Fruit fly (Drosophila melanogaster) whole organism, embryonic: ENCODE measurements around the gene Tps1.

ENCODE experiments used
- Abd-B ChIP-seq: fragments of 200-800 bp; sonication (Bioruptor generic); optimal IDR thresholded peaks from 2 replicates; lab custom pipeline; 2018; ENCODE audit warnings: missing biosample characterization, mild to moderate bottlenecking, missing genetic modification characterization, moderate library complexity
- Atf3 ChIP-seq: fragments of 200-800 bp; sonication (Bioruptor generic); optimal IDR thresholded peaks from 3 replicates; lab custom pipeline; 2016; ENCODE audit warnings: missing biosample characterization, missing genetic modification characterization
- Atf6 ChIP-seq: fragments of 200-800 bp; sonication (Bioruptor generic); IDR thresholded peaks from 2 replicates; pipeline ENCODE4 v1.3.6; 2022; ENCODE audit warnings: missing biosample characterization, missing genetic modification characterization
- Bdp1 ChIP-seq: fragments of 200-800 bp; sonication (Bioruptor generic); optimal IDR thresholded peaks from 3 replicates; lab custom pipeline; 2016; ENCODE audit warnings: missing biosample characterization, missing genetic modification characterization
- C15 ChIP-seq: fragments of 200-800 bp; sonication (Bioruptor generic); IDR thresholded peaks from 3 replicates; pipeline ENCODE4 v1.3.6; 2022; ENCODE audit warnings: missing biosample characterization, missing genetic modification characterization
- CG10654 ChIP-seq: fragments of 200-800 bp; sonication (Bioruptor generic); optimal IDR thresholded peaks from 2 replicates; lab custom pipeline; 2016; ENCODE audit warnings: missing biosample characterization, missing genetic modification characterization
- CG11093 ChIP-seq: fragments of 200-800 bp; sonication (Bioruptor generic); IDR thresholded peaks from 3 replicates; pipeline ENCODE4 v1.3.6; 2022; ENCODE audit warnings: missing biosample characterization, missing genetic modification characterization
- CG1603 ChIP-seq: fragments of 200-800 bp; sonication (Bioruptor generic); optimal IDR thresholded peaks from 2 replicates; lab custom pipeline; 2019; ENCODE audit warnings: missing biosample characterization, mild to moderate bottlenecking, missing genetic modification characterization, moderate library complexity
- CG17186 ChIP-seq: fragments of 200-800 bp; sonication (Bioruptor generic); optimal IDR thresholded peaks from 3 replicates; lab custom pipeline; 2017; ENCODE audit warnings: missing biosample characterization, missing genetic modification reagents, missing genetic modification characterization
- CG17361 ChIP-seq: fragments of 200-800 bp; sonication (Bioruptor generic); IDR thresholded peaks from 3 replicates; pipeline ENCODE4 v1.3.6; 2022; ENCODE audit warnings: missing biosample characterization, missing genetic modification characterization
- CG17829 ChIP-seq: fragments of 200-800 bp; optimal IDR thresholded peaks from 2 replicates; lab custom pipeline; 2019; ENCODE audit warnings: missing biosample characterization, mild to moderate bottlenecking, missing genetic modification characterization, moderate library complexity
- CG1832 ChIP-seq: fragments of 200-800 bp; sonication (Bioruptor generic); optimal IDR thresholded peaks from 2 replicates; lab custom pipeline; 2017; ENCODE audit warnings: missing biosample characterization, mild to moderate bottlenecking, missing genetic modification characterization, inconsistent platforms
- CG2202 ChIP-seq: fragments of 200-800 bp; sonication (Bioruptor generic); optimal IDR thresholded peaks from 2 replicates; lab custom pipeline; 2018; ENCODE audit warnings: missing biosample characterization, mild to moderate bottlenecking, missing genetic modification characterization
- CG30020 ChIP-seq: fragments of 200-800 bp; optimal IDR thresholded peaks from 2 replicates; lab custom pipeline; 2019; ENCODE audit warnings: missing biosample characterization, mild to moderate bottlenecking, missing genetic modification characterization, moderate library complexity
- CG30403 ChIP-seq: fragments of 200-800 bp; sonication (Bioruptor generic); optimal IDR thresholded peaks from 3 replicates; lab custom pipeline; 2016; ENCODE audit warnings: missing biosample characterization, missing genetic modification characterization
- CG34224 ChIP-seq: fragments of 200-800 bp; sonication (Bioruptor generic); IDR thresholded peaks from 3 replicates; pipeline ENCODE4 v1.3.6; 2022; ENCODE audit warnings: missing biosample characterization, missing genetic modification characterization; ENCODE audit not compliant: partially characterized antibody
- CG4282 ChIP-seq: fragments of 200-800 bp; sonication (Bioruptor generic); optimal IDR thresholded peaks from 2 replicates; lab custom pipeline; 2016; ENCODE audit warnings: missing biosample characterization, missing genetic modification characterization
- CG5953 ChIP-seq: fragments of 200-800 bp; sonication (Bioruptor generic); IDR thresholded peaks from 2 replicates; pipeline ENCODE4 v1.3.6; 2022; ENCODE audit warnings: missing biosample characterization, missing genetic modification characterization
- CTCF ChIP-seq: fragments of 200-800 bp; sonication (Bioruptor generic); optimal IDR thresholded peaks from 2 replicates; lab custom pipeline; 2017; ENCODE audit warnings: missing biosample characterization, mild to moderate bottlenecking, missing genetic modification characterization, moderate library complexity
- D19B ChIP-seq: fragments of 200-800 bp; sonication (Bioruptor generic); optimal IDR thresholded peaks from 2 replicates; lab custom pipeline; 2017; ENCODE audit warnings: missing biosample characterization, mild to moderate bottlenecking, missing genetic modification characterization
- ERR ChIP-seq: fragments of 200-800 bp; sonication (Bioruptor generic); optimal IDR thresholded peaks from 2 replicates; lab custom pipeline; 2016; ENCODE audit warnings: missing biosample characterization, missing genetic modification characterization
- Eip74EF ChIP-seq, 2 experiments: fragments of 200-800 bp in 1 of 2; fragments of >200 bp in 1 of 2; sonication (Bioruptor generic) in 1 of 2; optimal IDR thresholded peaks; 2 replicates each; lab custom pipeline; 2017 to 2019; ENCODE audit warnings: missing biosample characterization in 2 of 2, missing genetic modification characterization in 2 of 2, mild to moderate bottlenecking in 1 of 2, moderate library complexity in 1 of 2
- Hmr ChIP-seq: fragments of 200-800 bp; sonication (Bioruptor generic); optimal IDR thresholded peaks from 3 replicates; lab custom pipeline; 2017; ENCODE audit warnings: mild to moderate bottlenecking, missing biosample characterization, missing genetic modification reagents, missing genetic modification characterization
- MTF-1 ChIP-seq: fragments of 200-800 bp; sonication (Bioruptor generic); optimal IDR thresholded peaks from 2 replicates; lab custom pipeline; 2018; ENCODE audit warnings: missing biosample characterization, mild to moderate bottlenecking, missing genetic modification characterization, borderline replicate concordance
- Med ChIP-seq: fragments of 200-800 bp; sonication (Bioruptor generic); peaks from one replicate; lab custom pipeline; 2016; ENCODE audit warnings: missing biosample characterization, missing genetic modification characterization, mild to moderate bottlenecking, inconsistent platforms, moderate library complexity
- Meics ChIP-seq: fragments of 200-800 bp; sonication (Bioruptor generic); optimal IDR thresholded peaks from 2 replicates; lab custom pipeline; 2017; ENCODE audit warnings: missing biosample characterization, mild to moderate bottlenecking, missing genetic modification characterization
- Nf-YC ChIP-seq: fragments of 200-800 bp; optimal IDR thresholded peaks from 3 replicates; lab custom pipeline; 2019; ENCODE audit warnings: missing biosample characterization, mild to moderate bottlenecking, missing genetic modification characterization, moderate library complexity
- Opbp ChIP-seq: fragments of 200-800 bp; sonication (Bioruptor generic); IDR thresholded peaks from 3 replicates; pipeline ENCODE4 v1.3.6; 2022; ENCODE audit warnings: missing biosample characterization, missing genetic modification characterization; ENCODE audit not compliant: partially characterized antibody
- Side ChIP-seq: fragments of 200-800 bp; sonication (Bioruptor generic); optimal IDR thresholded peaks from 2 replicates; lab custom pipeline; 2016; ENCODE audit warnings: missing biosample characterization, missing genetic modification characterization
- Trl ChIP-seq, 3 experiments: fragments of >200 bp in 2 of 3; fragments of 200-800 bp in 1 of 3; sonication (Bioruptor generic) in 1 of 3; optimal IDR thresholded peaks; 2 replicates in 1 of 3; 3 replicates in 2 of 3; lab custom pipeline; 2016 to 2017; ENCODE audit warnings: missing biosample characterization in 1 of 3, missing genetic modification characterization in 1 of 3
- ac ChIP-seq: fragments of 200-800 bp; sonication (Bioruptor generic); optimal IDR thresholded peaks from 3 replicates; lab custom pipeline; 2017; ENCODE audit warnings: missing biosample characterization, mild to moderate bottlenecking, missing genetic modification characterization
- amos ChIP-seq: fragments of 200-800 bp; sonication (Bioruptor generic); IDR thresholded peaks from 2 replicates; pipeline ENCODE4 v1.3.6; 2022; ENCODE audit warnings: missing biosample characterization, missing genetic modification characterization; ENCODE audit not compliant: partially characterized antibody
- ase ChIP-seq: fragments of 200-800 bp; sonication (Bioruptor generic); IDR thresholded peaks from 3 replicates; pipeline ENCODE4 v1.3.6; 2022; ENCODE audit warnings: missing biosample characterization, missing genetic modification characterization
- ato ChIP-seq: fragments of 200-800 bp; sonication (Bioruptor generic); IDR thresholded peaks from 2 replicates; pipeline ENCODE4 v1.3.6; 2022; ENCODE audit warnings: missing biosample characterization, missing genetic modification characterization; ENCODE audit not compliant: partially characterized antibody
- dmrt99B ChIP-seq: fragments of 200-800 bp; sonication (Bioruptor generic); optimal IDR thresholded peaks from 2 replicates; lab custom pipeline; 2018; ENCODE audit warnings: missing biosample characterization, mild to moderate bottlenecking, missing genetic modification characterization, moderate library complexity
- grau ChIP-seq: fragments of 200-800 bp; optimal IDR thresholded peaks from 3 replicates; lab custom pipeline; 2019; ENCODE audit warnings: missing biosample characterization, mild to moderate bottlenecking, missing genetic modification characterization, moderate library complexity
- grn ChIP-seq: fragments of 200-800 bp; sonication (Bioruptor generic); optimal IDR thresholded peaks from 3 replicates; lab custom pipeline; 2017; ENCODE audit warnings: missing biosample characterization, missing genetic modification characterization
- h ChIP-seq: fragments of >200 bp; optimal IDR thresholded peaks from 2 replicates; lab custom pipeline; 2017
- ham ChIP-seq: fragments of 200-800 bp; sonication (Bioruptor generic); IDR thresholded peaks from 2 replicates; pipeline ENCODE4 v1.3.6; 2022; ENCODE audit warnings: missing biosample characterization, missing genetic modification characterization
- klu ChIP-seq: fragments of 200-800 bp; sonication (Bioruptor generic); IDR thresholded peaks from 2 replicates; pipeline ENCODE4 v1.3.6; 2022; ENCODE audit warnings: missing biosample characterization, missing genetic modification characterization
- lilli ChIP-seq: fragments of 200-800 bp; sonication (Bioruptor generic); optimal IDR thresholded peaks from 3 replicates; lab custom pipeline; 2016; ENCODE audit warnings: missing biosample characterization, missing genetic modification characterization
- otp ChIP-seq: fragments of 200-800 bp; sonication (Bioruptor generic); IDR thresholded peaks from 3 replicates; pipeline ENCODE4, ENCODE4 v1.3.6; 2022; ENCODE audit warnings: missing biosample characterization, missing genetic modification characterization
- pan ChIP-seq, 4 experiments: fragments of >200 bp in 3 of 4; fragments of 200-800 bp in 1 of 4; sonication (Bioruptor generic) in 1 of 4; optimal IDR thresholded peaks in 3 of 4; IDR thresholded peaks in 1 of 4; 2 replicates each; pipeline versions ENCODE4 v1.3.6 to Lab custom; 2017 to 2022; ENCODE audit warnings: missing biosample characterization in 2 of 4, missing genetic modification characterization in 2 of 4, mixed read lengths in 1 of 4
- pfk ChIP-seq: fragments of 200-800 bp; sonication (Bioruptor generic); optimal IDR thresholded peaks from 2 replicates; lab custom pipeline; 2018; ENCODE audit warnings: missing biosample characterization, mild to moderate bottlenecking, missing genetic modification characterization, moderate library complexity
- seq ChIP-seq: fragments of 200-800 bp; sonication (Bioruptor generic); IDR thresholded peaks from 2 replicates; pipeline ENCODE4 v1.3.6; 2022; ENCODE audit warnings: missing biosample characterization, missing genetic modification characterization
- sisA ChIP-seq: fragments of 200-800 bp; sonication (Bioruptor generic); IDR thresholded peaks from 2 replicates; pipeline ENCODE4 v1.3.6; 2022; ENCODE audit warnings: missing biosample characterization, missing genetic modification characterization
- slp2 ChIP-seq: fragments of 200-800 bp; sonication (Bioruptor generic); optimal IDR thresholded peaks from 2 replicates; lab custom pipeline; 2016; ENCODE audit warnings: missing biosample characterization, missing genetic modification characterization
- vfl ChIP-seq: fragments of 200-800 bp; sonication (Bioruptor generic); optimal IDR thresholded peaks from 2 replicates; lab custom pipeline; 2016; ENCODE audit warnings: missing biosample characterization, missing genetic modification characterization
- yki ChIP-seq: fragments of >200 bp; optimal IDR thresholded peaks from 3 replicates; lab custom pipeline; 2018
- zfh1 ChIP-seq: fragments of 200-800 bp; sonication (Bioruptor generic); IDR thresholded peaks from 3 replicates; pipeline ENCODE4 v1.3.6; 2022; ENCODE audit warnings: missing biosample characterization, missing genetic modification characterization

The Tps1 gene

dm6 chr2L:4393842-4394421, 5.8 kb downstream of the Tps1 start, which contains the start of gene CG3652 (continued):
- TF ChIP-seq Side (GFP tag; lab: Kevin White, UChicago) (peak; percentile 35), h (no peak), yki (lab: Kevin White, UChicago) (no peak), CG30403 (GFP tag; lab: Kevin White, UChicago) (peak; percentile 52), Atf6 (GFP tag; lab: Robert Waterston, UW) (no peak), grn (GFP tag; lab: Kevin White, UChicago) (no peak), zfh1 (GFP tag; lab: Robert Waterston, UW) (no peak), CG17361 (GFP tag; lab: Robert Waterston, UW) (no peak), Hmr (GFP tag; lab: Kevin White, UChicago) (no peak), klu (GFP tag; lab: Robert Waterston, UW) (peak; percentile 11; the same call in 1 of the 2 replicates), Atf3 (GFP tag; lab: Kevin White, UChicago) (peak; percentile 26), CG4282 (GFP tag; lab: Kevin White, UChicago) (no peak), Med (GFP tag; lab: Kevin White, UChicago) (peak; percentile 33), Meics (GFP tag; lab: Kevin White, UChicago) (peak; percentile 5), Trl (optimal IDR thresholded peaks at IDR 0.05; lab: Kevin White, UChicago) (no peak), Trl (GFP tag; optimal IDR thresholded peaks at IDR 0.05; lab: Kevin White, UChicago) (peak; percentile 34), MTF-1 (GFP tag; lab: Kevin White, UChicago) (no peak), otp (GFP tag; lab: Robert Waterston, UW) (no peak), grau (no peak), lilli (GFP tag; lab: Kevin White, UChicago) (peak; percentile 61), dmrt99B (tag; lab: Kevin White, UChicago) (no peak), slp2 (peak; percentile 47), ato (no peak), CG2202 (tag; lab: Kevin White, UChicago) (no peak), sisA (GFP tag; lab: Robert Waterston, UW) (no peak), CG1832 (GFP tag; lab: Kevin White, UChicago) (no peak), CG34224 (peak; percentile 38; the same call in 1 of the 3 replicates), D19B (GFP tag; lab: Kevin White, UChicago) (no peak), Abd-B (GFP tag; lab: Kevin White, UChicago) (peak; percentile 42), seq (GFP tag; lab: Robert Waterston, UW) (no peak), CG17829 (tag; lab: Kevin White, UChicago) (peak; percentile 31), Nf-YC (tag; lab: Kevin White, UChicago) (no peak), Bdp1 (GFP tag; lab: Kevin White, UChicago) (no peak), CG5953 (GFP tag; lab: Robert Waterston, UW) (no peak), ERR (GFP tag; lab: Kevin White, UChicago) (peak; percentile 3), CG30020 (tag; lab: Kevin White, UChicago) (peak; percentile 53), CG10654 (GFP tag; lab: Kevin White, UChicago) (peak; percentile 1), CTCF (GFP tag; lab: Kevin White, UChicago) (peak; percentile 60), pan (optimal IDR thresholded peaks at IDR 0.05; lab: Kevin White, UChicago) (no peak), pan (GFP tag; optimal IDR thresholded peaks at IDR 0.05 in 1 of 2, IDR thresholded peaks at IDR 0.05 in 1 of 2) (no peak), CG1603 (tag; lab: Kevin White, UChicago) (no peak), ac (GFP tag; lab: Kevin White, UChicago) (no peak), CG17186 (GFP tag; lab: Kevin White, UChicago) (peak; percentile 31), ham (no peak), amos (peak; percentile 43), CG11093 (GFP tag; lab: Robert Waterston, UW) (no peak), pfk (no peak), ase (GFP tag; lab: Robert Waterston, UW) (no peak), C15 (GFP tag; lab: Robert Waterston, UW) (no peak), Opbp (0 out of 3 replicates have a peak, but pooled peaks have one; percentile 14), vfl (peak; percentile 9), Eip74EF (GFP tag; optimal IDR thresholded peaks at IDR 0.05; lab: Kevin White, UChicago) (no peak)
